Fruit fly (Drosophila melanogaster): ENCODE data around the gene AP-2mu.
A peak's percentile ranks its signal among the peaks of the same experiment; 100 is the strongest.

Gene AP-2mu

dm6 chr3R:22455335-22455985 is 6.8 kb upstream of the AP-2mu start (continued):
- TF ChIP-seq Hr4 (GFP tag; optimal IDR thresholded peaks at IDR 0.05) (no peak), salr (GFP tag; optimal IDR thresholded peaks at IDR 0.05) (no peak), CG16779 (tag; optimal IDR thresholded peaks at IDR 0.05) (peak; percentile 35), CG10631 (GFP tag; optimal IDR thresholded peaks at IDR 0.05) (peak; percentile 20), CG9139 (GFP tag; optimal IDR thresholded peaks at IDR 0.05) (no peak), CG7368 (GFP tag; optimal IDR thresholded peaks at IDR 0.05) (no peak), CG6163 (GFP tag; IDR thresholded peaks at IDR 0.05) (no peak), CG31627 (GFP tag; optimal IDR thresholded peaks at IDR 0.05) (no peak), Ets96B (tag; optimal IDR thresholded peaks at IDR 0.05) (peak; percentile 45)

- TF ChIP-seq CG3032 (tag; optimal IDR thresholded peaks at IDR 0.05) (no peak), fd85E (GFP tag; optimal IDR thresholded peaks at IDR 0.05) (no peak), esn (GFP tag; optimal IDR thresholded peaks at IDR 0.05) (no peak), pdm3 (GFP tag; optimal IDR thresholded peaks at IDR 0.05) (no peak), svp (GFP tag) (no peak), CG7368 (GFP tag; optimal IDR thresholded peaks at IDR 0.05) (no peak), CG3919 (GFP tag; optimal IDR thresholded peaks at IDR 0.05) (no peak), CG34406 (GFP tag; optimal IDR thresholded peaks at IDR 0.05) (no peak), Ets96B (tag; optimal IDR thresholded peaks at IDR 0.05) (no peak), salr (GFP tag; optimal IDR thresholded peaks at IDR 0.05) (no peak), eg (GFP tag; IDR thresholded peaks at IDR 0.05) (no peak), Eip78C (GFP tag) (peak; percentile 15), fkh (GFP tag; optimal IDR thresholded peaks at IDR 0.05) (peak; percentile 25)
These were observed 6.2 kb upstream of the AP-2mu start for dm6 chr3R:22456007-22456406.

DNA sequence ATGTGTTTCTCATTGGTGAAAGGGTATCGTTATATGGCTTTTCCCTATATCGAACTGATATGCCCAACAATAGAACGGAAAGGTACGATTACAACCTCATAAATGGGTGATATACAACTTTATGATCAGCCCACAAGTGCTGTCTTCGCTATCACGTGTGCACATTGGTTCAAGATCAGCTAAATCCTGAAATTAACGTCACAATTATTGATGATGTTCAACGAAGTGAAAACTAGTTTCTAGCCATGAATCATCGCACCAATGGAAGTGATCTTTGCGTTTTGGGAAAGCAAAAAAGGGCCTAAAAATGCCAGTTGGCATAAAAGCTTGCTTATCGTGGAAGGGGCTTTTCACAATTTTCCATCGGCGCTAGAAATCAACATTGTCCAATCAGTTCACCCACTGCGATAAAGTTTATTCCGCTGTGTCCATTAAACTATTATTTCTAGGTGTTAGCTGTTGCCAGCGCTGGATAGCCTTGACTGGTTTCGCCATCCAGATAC is 2.4 kb downstream of the AP-2mu start, which contains the start of gene CG7054:
CG7054 (plus strand) TSS at position 375 of the 503 bp plus-strand sequence.
- TF ChIP-seq Blimp-1 (GFP tag; optimal IDR thresholded peaks at IDR 0.05) (no peak), CG1621 (tag; optimal IDR thresholded peaks at IDR 0.05) (no peak), Gug (GFP tag; IDR thresholded peaks at IDR 0.05) (0 out of 2 replicates have a peak, but pooled peaks have one; percentile 13), Hr4 (GFP tag; optimal IDR thresholded peaks at IDR 0.05) (no peak), CG8632 (GFP tag; optimal IDR thresholded peaks at IDR 0.05) (no peak), acj6 (GFP tag; optimal IDR thresholded peaks at IDR 0.05) (no peak), Eip75B (GFP tag; optimal IDR thresholded peaks at IDR 0.05) (no peak), eg (GFP tag; IDR thresholded peaks at IDR 0.05) (no peak), Lpt (GFP tag; optimal IDR thresholded peaks at IDR 0.05) (no peak), Sox102F (GFP tag; optimal IDR thresholded peaks at IDR 0.05) (no peak), CG6163 (GFP tag; IDR thresholded peaks at IDR 0.05) (no peak), CG11294 (GFP tag; IDR thresholded peaks at IDR 0.05) (no peak), CG3032 (tag; optimal IDR thresholded peaks at IDR 0.05) (no peak), CG3919 (GFP tag; optimal IDR thresholded peaks at IDR 0.05) (no peak), Eip78C (GFP tag) (peak; percentile 76), OdsH (GFP tag; optimal IDR thresholded peaks at IDR 0.05) (no peak), spab (GFP tag; optimal IDR thresholded peaks at IDR 0.05) (no peak), dac (GFP tag; optimal IDR thresholded peaks at IDR 0.05) (no peak), CG8319 (GFP tag; optimal IDR thresholded peaks at IDR 0.05) (no peak), esn (GFP tag; optimal IDR thresholded peaks at IDR 0.05) (peak; percentile 40), Met (GFP tag; optimal IDR thresholded peaks at IDR 0.05) (no peak), CG31627 (GFP tag; optimal IDR thresholded peaks at IDR 0.05) (no peak), fd85E (GFP tag; optimal IDR thresholded peaks at IDR 0.05) (no peak), CG16779 (tag; optimal IDR thresholded peaks at IDR 0.05) (no peak), Sox14 (GFP tag; optimal IDR thresholded peaks at IDR 0.05) (peak; percentile 19), topi (GFP tag; optimal IDR thresholded peaks at IDR 0.05) (no peak)

DNA sequence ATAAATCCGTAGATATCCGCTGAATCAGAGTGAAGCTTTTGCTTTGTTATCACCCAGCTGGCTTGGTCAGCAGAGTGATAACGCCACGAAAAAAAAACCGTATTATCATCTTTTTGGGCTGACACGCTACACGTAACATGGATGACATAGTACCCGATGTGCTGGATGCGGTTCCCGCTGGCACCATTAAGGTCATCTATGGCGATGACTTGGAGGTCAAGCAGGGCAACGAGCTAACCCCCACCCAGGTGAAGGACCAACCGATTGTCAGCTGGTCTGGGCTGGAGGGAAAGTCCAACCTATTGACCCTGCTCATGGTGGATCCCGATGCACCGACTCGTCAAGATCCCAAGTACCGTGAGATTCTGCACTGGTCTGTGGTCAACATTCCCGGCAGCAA is 2.9 kb downstream of the AP-2mu start:
- TF ChIP-seq Ets96B (tag; optimal IDR thresholded peaks at IDR 0.05), result no peak
- TF ChIP-seq CG34406 (GFP tag; optimal IDR thresholded peaks at IDR 0.05), result no peak
- TF ChIP-seq OdsH (GFP tag; optimal IDR thresholded peaks at IDR 0.05), result no peak
- peak; percentile 97 for TF ChIP-seq svp (GFP tag)
- TF ChIP-seq CG6792 (GFP tag; optimal IDR thresholded peaks at IDR 0.05), result no peak
- TF ChIP-seq vri (GFP tag; optimal IDR thresholded peaks at IDR 0.05), result peak; percentile 32
- TF ChIP-seq eg (GFP tag; IDR thresholded peaks at IDR 0.05), result no peak
- TF ChIP-seq esn (GFP tag; optimal IDR thresholded peaks at IDR 0.05), result no peak
- no peak for TF ChIP-seq Hr38 (GFP tag; optimal IDR thresholded peaks at IDR 0.05)
- TF ChIP-seq Gug (GFP tag; IDR thresholded peaks at IDR 0.05), result no peak
- no peak for TF ChIP-seq Met (GFP tag; optimal IDR thresholded peaks at IDR 0.05)
- TF ChIP-seq net (GFP tag; optimal IDR thresholded peaks at IDR 0.05), result no peak
- no peak for TF ChIP-seq Lpt (GFP tag; optimal IDR thresholded peaks at IDR 0.05)
- no peak for TF ChIP-seq CG11762 (GFP tag; optimal IDR thresholded peaks at IDR 0.05; ENCODE audit: insufficient read depth)
- no peak for TF ChIP-seq lz (GFP tag; optimal IDR thresholded peaks at IDR 0.05)
